Fruit fly (Drosophila melanogaster): ENCODE results near the gene grk.

grk gene

dm6 chr2L:8403286-8404270 is 29.8 kb downstream of the grk start, which contains the start of gene emb (continued):
- TF ChIP-seq cato (GFP tag; optimal IDR thresholded peaks at IDR 0.05; ENCODE audit: borderline replicate concordance) (peak; percentile 13), CG17328 (GFP tag; IDR thresholded peaks at IDR 0.05) (0 out of 2 replicates have a peak, but pooled peaks have one; percentile 24), CG1792 (GFP tag; optimal IDR thresholded peaks at IDR 0.05) (peak; percentile 32), CG8924 (tag; optimal IDR thresholded peaks at IDR 0.05) (peak; percentile 44), CG10274 (GFP tag; optimal IDR thresholded peaks at IDR 0.05) (no peak), CG17361 (GFP tag; IDR thresholded peaks at IDR 0.05) (peak; percentile 66; the same call in 2 of the 3 replicates), disco-r (GFP tag; optimal IDR thresholded peaks at IDR 0.05) (peak; percentile 34), Scr (GFP tag; IDR thresholded peaks at IDR 0.05; ENCODE audit: partially characterized antibody) (peak; percentile 94), twi (tag; optimal IDR thresholded peaks at IDR 0.05) (peak; percentile 40), ap (GFP tag; IDR thresholded peaks at IDR 0.05) (no peak), Dek (tag; optimal IDR thresholded peaks at IDR 0.05) (no peak), Rfx (GFP tag; IDR thresholded peaks at IDR 0.05) (peak; percentile 69), CG12071 (GFP tag; optimal IDR thresholded peaks at IDR 0.05) (no peak), CG14860 (GFP tag; IDR thresholded peaks at IDR 0.05; ENCODE audit: partially characterized antibody) (peak; percentile 99), nmo (GFP tag; optimal IDR thresholded peaks at IDR 0.05) (peak; percentile 77), Nf-YB (GFP tag; optimal IDR thresholded peaks at IDR 0.05) (no peak), maf-S (GFP tag; optimal IDR thresholded peaks at IDR 0.05) (peak; percentile 30), ab (GFP tag; optimal IDR thresholded peaks at IDR 0.05) (no peak), Nf-YA (GFP tag; IDR thresholded peaks at IDR 0.05) (no peak), CG10209 (GFP tag; optimal IDR thresholded peaks at IDR 0.05) (peak; percentile 13), grau (tag; optimal IDR thresholded peaks at IDR 0.05) (peak; percentile 49), CG10147 (GFP tag; optimal IDR thresholded peaks at IDR 0.05) (no peak), CG8478 (optimal IDR thresholded peaks at IDR 0.05) (peak; percentile 85), CG8388 (GFP tag; optimal IDR thresholded peaks at IDR 0.05) (peak; percentile 4), Six4 (GFP tag; optimal IDR thresholded peaks at IDR 0.05) (peak; percentile 46), CG11695 (GFP tag; IDR thresholded peaks at IDR 0.05) (no peak), HLHmδ (GFP tag; optimal IDR thresholded peaks at IDR 0.05) (peak; percentile 12), chm (GFP tag; IDR thresholded peaks at IDR 0.05) (peak; percentile 17; the same call in 1 of the 2 replicates), Elba2 (GFP tag; optimal IDR thresholded peaks at IDR 0.05) (peak; percentile 14), inv (GFP tag; IDR thresholded peaks at IDR 0.05; ENCODE audit: partially characterized antibody) (peak; percentile 90), yki (optimal IDR thresholded peaks at IDR 0.05) (no peak), her (GFP tag; optimal IDR thresholded peaks at IDR 0.05) (peak; percentile 38), chinmo (GFP tag; IDR thresholded peaks at IDR 0.05; ENCODE audit: partially characterized antibody) (peak; percentile 98), GATAe (GFP tag; conservative IDR thresholded peaks at IDR 0.05) (no peak), hbn (GFP tag; IDR thresholded peaks at IDR 0.05; ENCODE audit: partially characterized antibody) (peak; percentile 80), tgo (GFP tag; IDR thresholded peaks at IDR 0.05) (no peak), CG31224 (GFP tag; IDR thresholded peaks at IDR 0.05) (no peak), CG12104 (GFP tag; optimal IDR thresholded peaks at IDR 0.05) (peak; percentile 52), CG2712 (tag; optimal IDR thresholded peaks at IDR 0.05) (peak; percentile 68), bsh (GFP tag; optimal IDR thresholded peaks at IDR 0.05) (peak; percentile 7 to 76), dimm (GFP tag; IDR thresholded peaks at IDR 0.05) (no peak), ssp (GFP tag; IDR thresholded peaks at IDR 0.05) (peak; percentile 68), en (GFP tag; optimal IDR thresholded peaks at IDR 0.05) (no peak), lbe (GFP tag; optimal IDR thresholded peaks at IDR 0.05) (peak; percentile 7), B-H2 (GFP tag; optimal IDR thresholded peaks at IDR 0.05) (peak; percentile 64), fd3F (GFP tag; optimal IDR thresholded peaks at IDR 0.05) (no peak), pan (optimal IDR thresholded peaks at IDR 0.05) (no peak), pan (GFP tag; optimal IDR thresholded peaks at IDR 0.05 in 1 of 2, IDR thresholded peaks at IDR 0.05 in 1 of 2) (peak in 1 of 2 experiments; percentile 42), CG9215 (GFP tag; IDR thresholded peaks at IDR 0.05) (peak; percentile 17; the same call in 1 of the 2 replicates)

Measured in whole organism, embryonic.